Worm (Caenorhabditis elegans) whole organism, mixed stage, embryonic: Measurements from ENCODE around the gene C07H4.1.

Experiments used
- M03D4.4 ChIP-seq: sonication (generic microtip); optimal IDR thresholded peaks from 2 replicates; lab custom pipeline; 2017; ENCODE audit warnings: mild to moderate bottlenecking, missing genetic modification characterization, missing compliant biosample characterization
- bed-3 ChIP-seq: fragments of 200-800 bp; sonication (Bioruptor generic); optimal IDR thresholded peaks from 3 replicates; lab custom pipeline; 2018; ENCODE audit warnings: mild to moderate bottlenecking, missing genetic modification characterization, moderate library complexity, missing compliant biosample characterization
- blmp-1 ChIP-seq: fragments of 150-350 bp; optimal IDR thresholded peaks from 2 replicates; lab custom pipeline; 2014; ENCODE audit warnings: missing biosample characterization, missing genetic modification characterization
- ceh-39 ChIP-seq: fragments of 150-350 bp; optimal IDR thresholded peaks from 2 replicates; lab custom pipeline; 2014; ENCODE audit warnings: missing biosample characterization, missing genetic modification characterization
- ceh-43 ChIP-seq: fragments of 200-800 bp; sonication (Bioruptor generic); optimal IDR thresholded peaks from 2 replicates; lab custom pipeline; 2018; ENCODE audit warnings: mild to moderate bottlenecking, missing genetic modification characterization, moderate library complexity, missing compliant biosample characterization
- ceh-83 ChIP-seq: fragments of 200-800 bp; sonication (Bioruptor generic); optimal IDR thresholded peaks from 2 replicates; lab custom pipeline; 2018; ENCODE audit warnings: mild to moderate bottlenecking, missing genetic modification characterization, missing compliant biosample characterization
- ces-1 ChIP-seq: fragments of 150-350 bp; optimal IDR thresholded peaks from 2 replicates; lab custom pipeline; 2014; ENCODE audit warnings: missing biosample characterization, missing genetic modification reagents, missing genetic modification characterization
- cnd-1 ChIP-seq: fragments of 200-800 bp; sonication (Bioruptor generic); optimal IDR thresholded peaks from 2 replicates; lab custom pipeline; 2018; ENCODE audit warnings: mild to moderate bottlenecking, missing genetic modification characterization, missing compliant biosample characterization
- drap-1 ChIP-seq: fragments of 200-800 bp; sonication (Bioruptor generic); optimal IDR thresholded peaks from 3 replicates; lab custom pipeline; 2018; ENCODE audit warnings: mild to moderate bottlenecking, missing genetic modification characterization, missing compliant biosample characterization
- elt-1 ChIP-seq: sonication (generic microtip); optimal IDR thresholded peaks from 2 replicates; lab custom pipeline; 2017; ENCODE audit warnings: missing genetic modification characterization, mild to moderate bottlenecking, missing compliant biosample characterization, antibody characterized with exemption, moderate library complexity, borderline replicate concordance; ENCODE audit not compliant: insufficient read depth
- elt-3 ChIP-seq: fragments of 150-350 bp; optimal IDR thresholded peaks from 2 replicates; lab custom pipeline; 2014; ENCODE audit warnings: missing biosample characterization, missing genetic modification characterization
- flh-1 ChIP-seq: fragments of 200-800 bp; sonication (Bioruptor generic); optimal IDR thresholded peaks from 2 replicates; lab custom pipeline; 2018; ENCODE audit warnings: mild to moderate bottlenecking, missing genetic modification characterization, moderate library complexity, missing compliant biosample characterization
- ham-2 ChIP-seq: fragments of 200-800 bp; sonication (Bioruptor generic); optimal IDR thresholded peaks from 2 replicates; lab custom pipeline; 2018; ENCODE audit warnings: mild to moderate bottlenecking, missing genetic modification characterization, missing compliant biosample characterization
- lin-13 ChIP-seq: fragments of 150-350 bp; optimal IDR thresholded peaks from 2 replicates; lab custom pipeline; 2014; ENCODE audit warnings: missing biosample characterization, missing genetic modification characterization
- lin-32 ChIP-seq: fragments of 200-800 bp; sonication (Bioruptor generic); optimal IDR thresholded peaks from 2 replicates; lab custom pipeline; 2018; ENCODE audit warnings: mild to moderate bottlenecking, missing genetic modification characterization, missing compliant biosample characterization
- lsy-2 ChIP-seq: fragments of 150-350 bp; optimal IDR thresholded peaks from 2 replicates; lab custom pipeline; 2014; ENCODE audit warnings: missing biosample characterization, missing genetic modification characterization
- mab-5 ChIP-seq: fragments of 150-350 bp; optimal IDR thresholded peaks from 2 replicates; lab custom pipeline; 2014; ENCODE audit warnings: missing biosample characterization, missing genetic modification characterization
- mls-2 ChIP-seq: sonication (generic microtip); optimal IDR thresholded peaks from 2 replicates; lab custom pipeline; 2016; ENCODE audit warnings: mild to moderate bottlenecking, missing genetic modification characterization, moderate library complexity, missing compliant biosample characterization
- nhr-2 ChIP-seq: fragments of 150-350 bp; optimal IDR thresholded peaks from 2 replicates; lab custom pipeline; 2014; ENCODE audit warnings: missing biosample characterization, missing genetic modification characterization
- nhr-28 ChIP-seq: fragments of 150-350 bp; optimal IDR thresholded peaks from 2 replicates; lab custom pipeline; 2014; ENCODE audit warnings: missing biosample characterization, missing genetic modification characterization
- nhr-76 ChIP-seq: sonication (generic microtip); optimal IDR thresholded peaks from 2 replicates; lab custom pipeline; 2017; ENCODE audit warnings: missing biosample characterization, missing genetic modification characterization
- pha-4 ChIP-seq: fragments of 150-350 bp; optimal IDR thresholded peaks from 2 replicates; lab custom pipeline; 2018; ENCODE audit warnings: missing biosample characterization, missing genetic modification reagents, missing genetic modification characterization
- sem-2 ChIP-seq: fragments of 200-800 bp; sonication (Bioruptor generic); optimal IDR thresholded peaks from 2 replicates; lab custom pipeline; 2018; ENCODE audit warnings: mild to moderate bottlenecking, missing genetic modification characterization, missing compliant biosample characterization
- snpc-4 ChIP-seq: fragments of 150-350 bp; optimal IDR thresholded peaks from 2 replicates; lab custom pipeline; 2014; ENCODE audit warnings: missing biosample characterization, missing genetic modification characterization
- sptf-1 ChIP-seq: sonication (generic microtip); optimal IDR thresholded peaks from 2 replicates; lab custom pipeline; 2017; ENCODE audit warnings: mild to moderate bottlenecking, missing genetic modification characterization, moderate library complexity, missing compliant biosample characterization
- tbx-8 ChIP-seq: fragments of 200-800 bp; sonication (Bioruptor generic); optimal IDR thresholded peaks from 2 replicates; lab custom pipeline; 2018; ENCODE audit warnings: mild to moderate bottlenecking, missing genetic modification characterization, moderate library complexity, missing compliant biosample characterization
- unc-120 ChIP-seq: sonication (generic microtip); optimal IDR thresholded peaks from 2 replicates; lab custom pipeline; 2017; ENCODE audit warnings: missing genetic modification characterization, missing compliant biosample characterization; ENCODE audit not compliant: poor library complexity, severe bottlenecking
- unc-39 ChIP-seq: fragments of 150-350 bp; optimal IDR thresholded peaks from 2 replicates; lab custom pipeline; 2014; ENCODE audit warnings: missing biosample characterization, missing genetic modification characterization
- unc-62 ChIP-seq: fragments of 150-350 bp; optimal IDR thresholded peaks from 2 replicates; lab custom pipeline; 2014; ENCODE audit warnings: missing biosample characterization, missing genetic modification reagents, missing genetic modification characterization
- zip-8 ChIP-seq: fragments of 150-350 bp; optimal IDR thresholded peaks from 2 replicates; lab custom pipeline; 2014; ENCODE audit warnings: missing biosample characterization, missing genetic modification characterization
- ztf-11 ChIP-seq: fragments of 150-350 bp; optimal IDR thresholded peaks from 2 replicates; lab custom pipeline; 2014; ENCODE audit warnings: missing biosample characterization, missing genetic modification characterization

C07H4.1 gene

ce11 chrII:9093584-9093983 is at the start of gene C07H4.1:
C07H4.1 (minus strand) TSS chrII:9093684.
- TF ChIP-seq ceh-39 (tag; lab: Kevin White, UChicago) (no peak), nhr-2 (tag; lab: Kevin White, UChicago) (no peak), sem-2 (GFP tag; lab: Kevin White, UChicago) (no peak)

DNA sequence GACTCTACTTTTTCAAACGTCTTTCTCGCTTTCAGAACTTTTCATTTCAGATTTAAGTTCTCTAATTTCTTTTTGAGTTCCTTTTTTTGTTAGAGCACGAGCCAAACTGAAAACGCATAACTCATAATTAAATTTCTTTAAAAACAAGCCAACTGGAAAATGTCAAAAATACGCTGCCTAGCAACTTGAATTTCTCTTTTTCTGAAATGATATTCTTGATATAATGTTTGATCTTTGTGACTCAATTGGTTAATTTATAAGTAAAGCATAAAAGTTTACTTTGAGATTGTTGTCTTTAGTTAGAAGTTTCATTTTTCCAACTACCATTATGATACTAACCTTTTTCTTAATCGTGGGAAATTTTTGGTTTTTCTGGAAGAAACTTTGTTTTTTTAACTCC is 47.6 kb upstream of the C07H4.1 start:
- no peak for TF ChIP-seq lin-13
- no peak for TF ChIP-seq elt-3 (tag; lab: Kevin White, UChicago)
- no peak for TF ChIP-seq tbx-8 (GFP tag; lab: Kevin White, UChicago)
- no peak for TF ChIP-seq unc-39
- no peak for TF ChIP-seq mab-5 (tag; lab: Kevin White, UChicago)
- TF ChIP-seq bed-3 (GFP tag; lab: Kevin White, UChicago) = no peak
- TF ChIP-seq ces-1 = no peak
- no peak for TF ChIP-seq unc-62 (GFP tag; lab: Kevin White, UChicago)
- no peak for TF ChIP-seq nhr-28 (tag; lab: Kevin White, UChicago)
- no peak for TF ChIP-seq flh-1
- no peak for TF ChIP-seq snpc-4 (tag; lab: Kevin White, UChicago)
- TF ChIP-seq ceh-83 = no peak
- no peak for TF ChIP-seq blmp-1
- TF ChIP-seq drap-1 = no peak
- TF ChIP-seq nhr-2 (tag; lab: Kevin White, UChicago) = no peak
- no peak for TF ChIP-seq elt-1 (tag; lab: Kevin White, UChicago)
- TF ChIP-seq ceh-43 (GFP tag; lab: Kevin White, UChicago) = no peak
- TF ChIP-seq zip-8 (tag; lab: Kevin White, UChicago) = no peak

ce11 chrII:9139172-9139700 is 45.8 kb upstream of the C07H4.1 start, which contains the start of gene Y9C2UA.1:
Y9C2UA.1 (plus strand) TSS chrII:9139650.
- TF ChIP-seq pha-4 (tag; lab: Kevin White, UChicago) (no peak), lin-13 (no peak), bed-3 (GFP tag; lab: Kevin White, UChicago) (no peak), mls-2 (tag; lab: Kevin White, UChicago) (no peak), unc-120 (tag; lab: Kevin White, UChicago) (no peak), nhr-2 (tag; lab: Kevin White, UChicago) (no peak), lin-32 (GFP tag; lab: Kevin White, UChicago) (no peak), ztf-11 (tag; lab: Kevin White, UChicago) (no peak), zip-8 (tag; lab: Kevin White, UChicago) (no peak), sem-2 (GFP tag; lab: Kevin White, UChicago) (no peak), elt-3 (tag; lab: Kevin White, UChicago) (no peak), lsy-2 (no peak), ces-1 (no peak), ceh-43 (GFP tag; lab: Kevin White, UChicago) (no peak), flh-1 (no peak), ham-2 (GFP tag; lab: Kevin White, UChicago) (no peak), cnd-1 (no peak)
- TF ChIP-seq, all 35 proteins: peak for 0

ce11 chrII:9137803-9138202 is 44.3 kb upstream of the C07H4.1 start, which contains the start of gene C16D2.3:
C16D2.3 (plus strand) TSS chrII:9138103.
- no peak for TF ChIP-seq flh-1
- TF ChIP-seq ztf-11 (tag; lab: Kevin White, UChicago) = no peak
- no peak for TF ChIP-seq unc-39
- no peak for TF ChIP-seq lsy-2
- TF ChIP-seq ceh-43 (GFP tag; lab: Kevin White, UChicago) = no peak
- TF ChIP-seq unc-62 (GFP tag; lab: Kevin White, UChicago) = no peak
- TF ChIP-seq elt-1 (tag; lab: Kevin White, UChicago) = no peak
- no peak for TF ChIP-seq sem-2 (GFP tag; lab: Kevin White, UChicago)
- TF ChIP-seq elt-3 (tag; lab: Kevin White, UChicago) = no peak
- no peak for TF ChIP-seq sptf-1 (tag; lab: Kevin White, UChicago)
- no peak for TF ChIP-seq nhr-76 (tag; lab: Kevin White, UChicago)
- no peak for TF ChIP-seq nhr-2 (tag; lab: Kevin White, UChicago)
- TF ChIP-seq blmp-1 = no peak
- no peak for TF ChIP-seq drap-1
- TF ChIP-seq lin-32 (GFP tag; lab: Kevin White, UChicago) = no peak
- no peak for TF ChIP-seq nhr-28 (tag; lab: Kevin White, UChicago)

DNA sequence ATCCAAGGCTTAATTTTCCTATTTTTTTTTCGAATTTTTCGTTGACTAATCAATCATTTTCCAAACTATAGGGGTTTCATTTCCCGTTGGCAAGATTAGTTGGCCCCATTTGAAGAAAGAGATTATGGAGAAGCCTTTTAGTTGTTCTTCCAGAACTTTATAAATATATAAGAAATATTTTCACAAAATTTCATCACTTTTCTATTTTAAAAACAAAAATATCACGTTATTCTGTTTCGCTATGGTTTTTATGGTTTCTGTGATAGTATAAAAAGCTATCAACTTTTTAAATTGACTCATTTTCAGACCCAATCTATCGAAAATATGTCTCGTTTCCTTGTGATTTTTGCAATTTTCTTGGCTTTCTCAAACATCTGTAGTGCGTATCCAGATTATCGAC is 42.4 kb upstream of the C07H4.1 start, which contains the start of gene nlp-78:
TSS of gene nlp-78 (plus strand) at position 301 of the 400 bp plus-strand sequence.
- TF ChIP-seq tbx-8 (GFP tag; lab: Kevin White, UChicago) (no peak), nhr-2 (tag; lab: Kevin White, UChicago) (no peak), ham-2 (GFP tag; lab: Kevin White, UChicago) (no peak), lin-32 (GFP tag; lab: Kevin White, UChicago) (no peak), M03D4.4 (no peak), pha-4 (tag; lab: Kevin White, UChicago) (no peak), nhr-28 (tag; lab: Kevin White, UChicago) (no peak), unc-62 (GFP tag; lab: Kevin White, UChicago) (no peak), nhr-76 (tag; lab: Kevin White, UChicago) (no peak)
